Fruit fly (Drosophila melanogaster) whole organism, adult: ENCODE data around the gene Hacd1.
A peak's percentile ranks its signal among the peaks of the same experiment; 100 is the strongest.

Experiments
- CG11617 ChIP-seq: fragments of 200-800 bp; sonication (Bioruptor generic); optimal IDR thresholded peaks from 2 replicates; lab custom pipeline; 2017; ENCODE audit warnings: mild to moderate bottlenecking, missing biosample characterization, missing genetic modification reagents, missing genetic modification characterization
- CG12768 ChIP-seq: fragments of 200-800 bp; sonication (Bioruptor generic); optimal IDR thresholded peaks from 2 replicates; lab custom pipeline; 2017; ENCODE audit warnings: missing biosample characterization, missing genetic modification characterization, mild to moderate bottlenecking, moderate library complexity, missing genetic modification reagents
- CG14711 ChIP-seq: fragments of 200-800 bp; sonication (Bioruptor generic); optimal IDR thresholded peaks from 2 replicates; lab custom pipeline; 2018; ENCODE audit warnings: missing biosample characterization, mild to moderate bottlenecking, missing genetic modification characterization, moderate library complexity
- CG1620 ChIP-seq: fragments of 200-800 bp; sonication (Bioruptor generic); optimal IDR thresholded peaks from 2 replicates; lab custom pipeline; 2016; ENCODE audit warnings: missing biosample characterization, missing genetic modification characterization
- CG33017 ChIP-seq: fragments of 200-800 bp; sonication (Bioruptor generic); optimal IDR thresholded peaks from 2 replicates; lab custom pipeline; 2018; ENCODE audit warnings: missing biosample characterization, mild to moderate bottlenecking, missing genetic modification characterization, moderate library complexity
- CG5204 ChIP-seq: fragments of 200-800 bp; sonication (Bioruptor generic); optimal IDR thresholded peaks from 2 replicates; lab custom pipeline; 2016; ENCODE audit warnings: missing biosample characterization, missing genetic modification characterization
- CG7045 ChIP-seq: fragments of 200-800 bp; sonication (Bioruptor generic); optimal IDR thresholded peaks from 2 replicates; lab custom pipeline; 2017; ENCODE audit warnings: missing biosample characterization, mild to moderate bottlenecking, missing genetic modification characterization
- CG7101 ChIP-seq: fragments of 200-800 bp; sonication (Bioruptor generic); optimal IDR thresholded peaks from 2 replicates; lab custom pipeline; 2018; ENCODE audit warnings: missing biosample characterization, mild to moderate bottlenecking, missing genetic modification characterization, moderate library complexity
- Clk ChIP-seq: fragments of 200-800 bp; sonication (Bioruptor generic); optimal IDR thresholded peaks from 2 replicates; lab custom pipeline; 2017; ENCODE audit warnings: missing biosample characterization, missing genetic modification characterization
- Crg-1 ChIP-seq: fragments of 200-800 bp; sonication (Bioruptor generic); optimal IDR thresholded peaks from 2 replicates; lab custom pipeline; 2016; ENCODE audit warnings: missing biosample characterization, missing genetic modification characterization
- Hr96 ChIP-seq: fragments of 200-800 bp; sonication (Bioruptor generic); optimal IDR thresholded peaks from 2 replicates; lab custom pipeline; 2016; ENCODE audit warnings: missing biosample characterization, missing genetic modification characterization
- Mnt ChIP-seq: fragments of 200-800 bp; sonication (Bioruptor generic); optimal IDR thresholded peaks from 2 replicates; lab custom pipeline; 2016; ENCODE audit warnings: missing biosample characterization, mild to moderate bottlenecking, missing genetic modification characterization
- bab1 ChIP-seq: fragments of 200-800 bp; sonication (Bioruptor generic); optimal IDR thresholded peaks from 3 replicates; lab custom pipeline; 2019; ENCODE audit warnings: missing biosample characterization, mild to moderate bottlenecking, missing genetic modification characterization, moderate library complexity
- cic ChIP-seq: fragments of 200-800 bp; sonication (Bioruptor generic); optimal IDR thresholded peaks from 2 replicates; lab custom pipeline; 2017; ENCODE audit warnings: missing biosample characterization, mild to moderate bottlenecking, missing genetic modification characterization, moderate library complexity
- cnc ChIP-seq, 2 experiments: fragments of >200 bp; optimal IDR thresholded peaks; 2 replicates each; lab custom pipeline; 2017
- kay ChIP-seq: fragments of 200-800 bp; sonication (Bioruptor generic); peaks from one replicate; lab custom pipeline; 2016; ENCODE audit warnings: missing biosample characterization, missing genetic modification characterization, borderline replicate concordance
- ovo ChIP-seq: fragments of 200-800 bp; sonication (Bioruptor generic); optimal IDR thresholded peaks from 2 replicates; lab custom pipeline; 2016; ENCODE audit warnings: missing biosample characterization, missing genetic modification characterization
- pad ChIP-seq: fragments of 200-800 bp; sonication (Bioruptor generic); optimal IDR thresholded peaks from 3 replicates; lab custom pipeline; 2017; ENCODE audit warnings: missing biosample characterization, missing genetic modification characterization, mild to moderate bottlenecking, moderate library complexity, missing genetic modification reagents
- tj ChIP-seq: fragments of 200-800 bp; sonication (Bioruptor generic); optimal IDR thresholded peaks from 3 replicates; lab custom pipeline; 2017; ENCODE audit warnings: missing biosample characterization, mild to moderate bottlenecking, missing genetic modification characterization, moderate library complexity
- toe ChIP-seq: fragments of 200-800 bp; sonication (Bioruptor generic); optimal IDR thresholded peaks from 2 replicates; lab custom pipeline; 2016; ENCODE audit warnings: missing biosample characterization, missing genetic modification characterization

Gene Hacd1

DNA sequence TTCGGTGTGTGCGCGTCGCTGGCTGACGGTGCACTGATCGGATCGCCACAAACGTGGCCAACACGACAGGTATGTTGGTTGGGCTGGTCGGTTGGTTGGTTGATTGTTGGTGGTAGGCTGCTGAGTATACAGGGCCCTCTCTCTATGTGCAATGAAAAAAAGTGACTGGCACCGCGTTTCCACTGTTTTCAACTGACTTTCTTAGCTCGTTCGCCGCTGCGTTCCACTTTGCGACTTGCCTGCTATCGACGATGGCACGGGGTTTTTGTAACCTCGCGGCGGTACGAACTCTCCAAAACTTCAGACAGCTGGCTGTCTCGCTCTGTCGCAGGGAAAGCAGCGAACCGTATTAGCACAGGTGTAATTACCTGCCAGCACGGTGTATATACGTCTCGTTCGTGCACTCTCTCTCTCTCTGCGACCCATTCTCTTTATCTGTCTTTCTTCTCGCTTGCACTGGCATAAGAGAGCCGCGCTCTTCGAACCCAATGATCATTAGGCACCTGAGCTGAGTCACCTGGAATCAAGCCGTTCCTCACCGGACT lies 31.1 kb downstream of the Hacd1 start:
- TF ChIP-seq CG1620 (GFP tag; lab: Kevin White, UChicago) (no peak), pad (GFP tag; lab: Kevin White, UChicago) (peak; percentile 75), CG12768 (GFP tag; lab: Kevin White, UChicago) (no peak), cic (GFP tag; lab: Kevin White, UChicago) (peak; percentile 8), bab1 (GFP tag; lab: Kevin White, UChicago) (peak; percentile 22), Mnt (peak; percentile 64), CG5204 (GFP tag; lab: Kevin White, UChicago) (no peak), kay (GFP tag; lab: Kevin White, UChicago) (peak; percentile 88), CG11617 (peak; percentile 7), CG7045 (no peak), ovo (GFP tag; lab: Kevin White, UChicago) (peak; percentile 9), CG14711 (no peak), toe (GFP tag; lab: Kevin White, UChicago) (no peak), CG7101 (tag; lab: Kevin White, UChicago) (peak; percentile 11), cnc (optimal IDR thresholded peaks at IDR 0.05; lab: Kevin White, UChicago) (no peak), CG33017 (tag; lab: Kevin White, UChicago) (peak; percentile 45), Crg-1 (GFP tag; lab: Kevin White, UChicago) (no peak), Clk (GFP tag; lab: Kevin White, UChicago) (no peak), Hr96 (GFP tag; lab: Kevin White, UChicago) (no peak), tj (GFP tag; lab: Kevin White, UChicago) (peak; percentile 66)

DNA sequence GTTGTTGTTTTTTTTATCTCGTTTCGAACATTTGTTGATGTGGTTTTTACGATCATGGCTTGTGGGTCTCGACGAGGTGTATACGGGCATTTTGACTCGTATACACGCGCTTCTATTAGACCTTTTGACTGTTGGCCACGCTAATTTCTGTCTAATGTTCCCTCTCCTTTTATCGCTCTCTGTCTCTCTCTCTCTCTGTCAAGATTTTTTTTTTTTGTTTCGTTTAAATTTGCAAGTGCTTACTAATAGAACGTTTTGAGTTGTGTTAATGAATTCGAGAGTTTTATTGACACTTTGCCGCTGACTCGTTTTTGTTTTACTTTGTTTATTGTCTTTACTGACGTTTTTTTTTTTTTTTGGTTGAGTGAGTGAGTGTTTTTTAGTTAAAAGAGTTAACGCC lies 31.7 kb downstream of the Hacd1 start:
- TF ChIP-seq kay (GFP tag; lab: Kevin White, UChicago) (peak; percentile 94), CG12768 (GFP tag; lab: Kevin White, UChicago) (no peak)

DNA sequence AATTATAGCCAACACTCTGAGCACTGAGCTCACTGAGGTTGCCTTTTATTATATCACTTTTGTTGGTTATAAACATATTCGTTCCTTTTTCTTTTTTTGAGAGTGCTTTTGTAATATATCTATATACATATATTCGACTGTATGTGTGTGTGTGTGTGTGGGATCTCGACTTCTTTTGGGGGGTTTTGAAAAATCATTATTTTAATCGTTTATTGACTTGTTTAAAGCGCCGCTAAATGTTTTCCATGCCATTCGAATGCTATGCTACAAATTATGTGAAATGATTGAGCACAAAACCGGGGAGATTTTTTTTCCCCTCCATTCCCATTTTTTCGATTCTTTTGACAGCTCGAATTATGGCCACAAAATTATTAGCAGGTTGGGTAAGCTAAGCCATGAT lies 32.6 kb downstream of the Hacd1 start:
- TF ChIP-seq toe (GFP tag; lab: Kevin White, UChicago) (no peak), CG12768 (GFP tag; lab: Kevin White, UChicago) (no peak), bab1 (GFP tag; lab: Kevin White, UChicago) (no peak), CG33017 (tag; lab: Kevin White, UChicago) (no peak), CG14711 (no peak), cnc (optimal IDR thresholded peaks at IDR 0.05; lab: Kevin White, UChicago) (no peak), Crg-1 (GFP tag; lab: Kevin White, UChicago) (no peak), Hr96 (GFP tag; lab: Kevin White, UChicago) (no peak), ovo (GFP tag; lab: Kevin White, UChicago) (no peak), tj (GFP tag; lab: Kevin White, UChicago) (no peak), CG11617 (no peak), CG7045 (no peak), Mnt (no peak), CG5204 (GFP tag; lab: Kevin White, UChicago) (no peak), Clk (GFP tag; lab: Kevin White, UChicago) (no peak), kay (GFP tag; lab: Kevin White, UChicago) (no peak), CG1620 (GFP tag; lab: Kevin White, UChicago) (no peak), CG7101 (tag; lab: Kevin White, UChicago) (no peak)

DNA sequence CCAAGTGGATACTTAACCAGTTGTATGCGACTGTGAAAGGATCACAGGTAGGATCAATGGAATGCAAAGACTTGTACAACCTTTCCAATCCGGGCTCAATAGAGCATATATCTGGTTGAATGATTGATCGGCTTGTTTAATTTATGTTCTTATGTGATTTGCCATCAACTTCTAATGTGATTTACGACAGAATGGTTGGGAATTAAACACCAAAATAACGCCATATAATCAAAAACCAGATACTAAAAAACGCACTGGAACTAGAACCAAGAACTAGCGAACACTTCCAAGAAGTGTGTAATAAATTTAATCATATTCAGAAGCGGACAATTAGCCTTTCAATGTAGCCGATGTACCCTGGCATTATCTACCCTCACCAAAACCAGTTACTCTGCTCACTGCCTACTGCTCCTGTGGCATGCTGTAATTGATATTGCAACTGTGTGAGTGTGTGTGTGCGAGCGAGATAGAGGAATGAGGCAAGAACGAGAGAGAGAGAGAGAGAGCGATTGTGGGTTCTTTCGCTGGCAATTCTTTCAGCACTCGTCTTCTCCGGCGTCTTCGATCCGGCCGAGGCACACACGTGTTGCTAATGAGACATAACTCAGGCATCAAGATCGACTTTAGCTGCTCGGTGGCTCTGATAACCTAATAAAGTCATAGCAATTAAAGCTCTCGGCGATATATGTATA lies 33.3 kb downstream of the Hacd1 start:
- no peak for TF ChIP-seq CG7045
- no peak for TF ChIP-seq CG12768 (GFP tag; lab: Kevin White, UChicago)
- no peak for TF ChIP-seq toe (GFP tag; lab: Kevin White, UChicago)
- no peak for TF ChIP-seq Hr96 (GFP tag; lab: Kevin White, UChicago)
- TF ChIP-seq CG7101 (tag; lab: Kevin White, UChicago), result no peak
- no peak for TF ChIP-seq Crg-1 (GFP tag; lab: Kevin White, UChicago)
- no peak for TF ChIP-seq CG14711
- no peak for TF ChIP-seq Mnt
- no peak for TF ChIP-seq ovo (GFP tag; lab: Kevin White, UChicago)
- TF ChIP-seq pad (GFP tag; lab: Kevin White, UChicago), result no peak
- no peak for TF ChIP-seq CG1620 (GFP tag; lab: Kevin White, UChicago)

DNA sequence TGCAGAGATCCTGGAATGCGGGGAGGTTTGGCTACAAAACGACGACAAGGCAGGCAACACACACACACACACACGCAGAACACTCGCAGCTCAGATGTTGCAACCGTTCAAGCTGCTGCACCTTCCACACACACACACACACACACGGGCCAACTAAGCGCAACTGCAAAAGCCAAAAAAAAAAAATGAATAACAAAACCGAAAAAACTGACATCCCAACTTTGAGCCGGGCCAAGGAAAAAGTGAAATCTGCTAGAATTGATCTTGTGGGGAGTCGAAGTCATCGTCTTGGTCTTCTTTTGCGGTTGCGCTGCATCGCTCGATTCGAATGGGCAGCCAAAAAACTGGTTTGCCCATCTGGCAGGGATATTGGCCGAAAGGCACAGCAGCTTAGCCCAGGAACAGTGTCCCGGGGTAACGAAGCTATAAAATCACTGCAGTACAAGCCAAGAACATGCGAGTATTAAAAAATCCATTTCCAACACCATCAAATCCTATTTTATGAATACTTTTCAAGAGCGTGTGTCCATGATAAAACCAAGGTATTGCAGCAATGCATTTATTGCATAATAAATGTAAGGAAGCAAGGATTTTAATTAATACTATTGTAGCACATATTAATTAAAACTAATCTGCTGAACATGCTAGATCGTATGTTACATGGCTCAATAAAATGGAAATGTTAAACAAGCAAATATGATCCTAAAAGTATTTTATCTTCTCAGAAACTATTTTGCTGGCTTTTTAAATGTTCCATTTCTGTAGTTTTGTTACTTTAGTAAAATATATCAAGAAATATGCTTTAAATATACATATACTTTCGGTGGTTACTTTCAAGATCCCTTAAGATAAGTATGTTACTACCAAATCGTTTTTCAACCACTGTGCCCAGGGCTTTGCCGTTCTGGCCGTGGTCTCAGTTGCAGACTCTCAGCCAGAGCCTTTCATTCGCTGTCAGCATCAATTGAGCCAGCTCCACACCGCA lies 36.2 kb downstream of the Hacd1 start:
- no peak for TF ChIP-seq tj (GFP tag; lab: Kevin White, UChicago)
